Worm (Caenorhabditis elegans) whole organism, mixed stage, embryonic: ENCODE results near the gene nstp-4.

Source experiments
- ces-1 ChIP-seq: fragments of 150-350 bp; optimal IDR thresholded peaks from 2 replicates; lab custom pipeline; 2014; ENCODE audit warnings: missing biosample characterization, missing genetic modification reagents, missing genetic modification characterization
- drap-1 ChIP-seq: fragments of 200-800 bp; sonication (Bioruptor generic); optimal IDR thresholded peaks from 3 replicates; lab custom pipeline; 2018; ENCODE audit warnings: mild to moderate bottlenecking, missing genetic modification characterization, missing compliant biosample characterization
- elt-1 ChIP-seq: sonication (generic microtip); optimal IDR thresholded peaks from 2 replicates; lab custom pipeline; 2017; ENCODE audit warnings: missing genetic modification characterization, mild to moderate bottlenecking, missing compliant biosample characterization, antibody characterized with exemption, moderate library complexity, borderline replicate concordance; ENCODE audit not compliant: insufficient read depth
- elt-3 ChIP-seq: fragments of 150-350 bp; optimal IDR thresholded peaks from 2 replicates; lab custom pipeline; 2014; ENCODE audit warnings: missing biosample characterization, missing genetic modification characterization
- hlh-1 ChIP-seq: fragments of 150-350 bp; optimal IDR thresholded peaks from 2 replicates; lab custom pipeline; 2014; ENCODE audit warnings: missing biosample characterization, missing genetic modification reagents, missing genetic modification characterization
- nhr-12 ChIP-seq: fragments of 150-350 bp; optimal IDR thresholded peaks from 2 replicates; lab custom pipeline; 2014; ENCODE audit warnings: missing biosample characterization, missing genetic modification characterization
- nhr-28 ChIP-seq: fragments of 150-350 bp; optimal IDR thresholded peaks from 2 replicates; lab custom pipeline; 2014; ENCODE audit warnings: missing biosample characterization, missing genetic modification characterization
- nhr-76 ChIP-seq: sonication (generic microtip); optimal IDR thresholded peaks from 2 replicates; lab custom pipeline; 2017; ENCODE audit warnings: missing biosample characterization, missing genetic modification characterization
- unc-62 ChIP-seq: fragments of 150-350 bp; optimal IDR thresholded peaks from 2 replicates; lab custom pipeline; 2014; ENCODE audit warnings: missing biosample characterization, missing genetic modification reagents, missing genetic modification characterization

- no peak for TF ChIP-seq drap-1 (GFP tag; lab: Kevin White, UChicago)
- no peak for TF ChIP-seq nhr-28 (tag; lab: Kevin White, UChicago)
- TF ChIP-seq ces-1: no peak
- no peak for TF ChIP-seq elt-1 (tag; lab: Kevin White, UChicago)
- no peak for TF ChIP-seq unc-62 (GFP tag; lab: Kevin White, UChicago)
- TF ChIP-seq elt-3 (tag; lab: Kevin White, UChicago): no peak
- TF ChIP-seq nhr-76: no peak
- TF ChIP-seq hlh-1 (tag; lab: Kevin White, UChicago): no peak
- TF ChIP-seq nhr-12 (tag; lab: Kevin White, UChicago): no peak
Measured at ce11 chrII:423086-423485, 34.5 kb downstream of the nstp-4 start, which contains the start of gene C24H12.8.
